Worm (Caenorhabditis elegans): ENCODE data around the gene fbxb-103.

DNA sequence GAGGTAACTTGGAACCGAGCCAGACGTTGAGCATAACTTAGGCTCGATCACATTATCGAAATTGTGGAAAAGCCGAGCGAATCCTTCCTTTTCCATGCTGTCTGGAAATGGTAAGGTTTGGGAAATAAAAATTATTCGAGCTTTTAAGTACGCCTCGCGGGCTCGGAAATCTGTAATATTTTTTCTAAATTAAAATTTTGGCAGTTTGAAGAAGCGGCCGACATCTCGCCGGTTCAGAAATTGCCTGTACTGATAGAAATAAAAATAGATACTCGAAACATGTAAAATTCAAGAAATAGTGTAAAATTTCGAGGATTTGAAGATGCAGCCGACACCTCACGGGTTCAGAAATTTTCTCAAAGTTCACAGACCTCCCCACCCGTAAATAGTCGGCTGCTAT lies 3.8 kb downstream of the fbxb-103 start, which contains the start of gene bcmo-2:
- TF ChIP-seq ztf-11 (tag; optimal IDR thresholded peaks at IDR 0.05) (no peak), nhr-237 (tag; optimal IDR thresholded peaks at IDR 0.05) (no peak), lin-13 (tag; optimal IDR thresholded peaks at IDR 0.05) (no peak), nhr-28 (tag; optimal IDR thresholded peaks at IDR 0.05) (no peak), elt-1 (tag; optimal IDR thresholded peaks at IDR 0.05; ENCODE audit: borderline replicate concordance, insufficient read depth) (no peak), nhr-12 (tag; optimal IDR thresholded peaks at IDR 0.05) (no peak), unc-62 (GFP tag; optimal IDR thresholded peaks at IDR 0.05) (no peak), lsy-2 (tag; optimal IDR thresholded peaks at IDR 0.05) (no peak), pha-4 (tag; optimal IDR thresholded peaks at IDR 0.05) (no peak), nhr-76 (tag; optimal IDR thresholded peaks at IDR 0.05) (no peak), hlh-1 (tag; optimal IDR thresholded peaks at IDR 0.05) (no peak), elt-3 (tag; optimal IDR thresholded peaks at IDR 0.05) (no peak)
